Fruit fly (Drosophila melanogaster) whole organism, embryonic: ENCODE data around the gene Tig.

Experiments used
- Abd-B ChIP-seq: fragments of 200-800 bp; sonication (Bioruptor generic); optimal IDR thresholded peaks from 2 replicates; lab custom pipeline; 2018; ENCODE audit warnings: missing biosample characterization, mild to moderate bottlenecking, missing genetic modification characterization, moderate library complexity
- CG15514 ChIP-seq: fragments of 200-800 bp; sonication (Bioruptor generic); optimal IDR thresholded peaks from 3 replicates; lab custom pipeline; 2017; ENCODE audit warnings: missing biosample characterization, missing genetic modification characterization, mild to moderate bottlenecking, moderate library complexity, missing genetic modification reagents
- CG17359 ChIP-seq: fragments of 200-800 bp; sonication (Bioruptor generic); optimal IDR thresholded peaks from 3 replicates; lab custom pipeline; 2018; ENCODE audit warnings: missing biosample characterization, mild to moderate bottlenecking, missing genetic modification characterization, moderate library complexity
- CG33213 ChIP-seq: fragments of 200-800 bp; sonication (Bioruptor generic); optimal IDR thresholded peaks from 3 replicates; lab custom pipeline; 2016; ENCODE audit warnings: missing biosample characterization, missing genetic modification characterization
- CG34422 ChIP-seq: fragments of 200-800 bp; sonication (Bioruptor generic); IDR thresholded peaks from 3 replicates; pipeline ENCODE4 v1.3.6; 2022; ENCODE audit warnings: missing biosample characterization, missing genetic modification characterization
- CG7372 ChIP-seq: fragments of 200-800 bp; sonication (Bioruptor generic); IDR thresholded peaks from 2 replicates; pipeline ENCODE4 v1.3.6; 2022; ENCODE audit warnings: missing biosample characterization, missing genetic modification characterization
- NC2β ChIP-seq: fragments of 200-800 bp; sonication (Bioruptor generic); optimal IDR thresholded peaks from 2 replicates; lab custom pipeline; 2016; ENCODE audit warnings: missing biosample characterization, missing genetic modification characterization
- corto ChIP-seq: fragments of 200-800 bp; sonication (Bioruptor generic); optimal IDR thresholded peaks from 2 replicates; lab custom pipeline; 2016; ENCODE audit warnings: missing biosample characterization, mild to moderate bottlenecking, missing genetic modification characterization, moderate library complexity
- cwo ChIP-seq: fragments of 200-800 bp; sonication (Bioruptor generic); optimal IDR thresholded peaks from 3 replicates; lab custom pipeline; 2017; ENCODE audit warnings: missing biosample characterization, missing genetic modification characterization, mild to moderate bottlenecking, moderate library complexity, missing genetic modification reagents
- disco-r ChIP-seq: fragments of 200-800 bp; sonication (Bioruptor generic); optimal IDR thresholded peaks from 2 replicates; lab custom pipeline; 2016; ENCODE audit warnings: missing biosample characterization, missing genetic modification characterization
- scrt ChIP-seq: fragments of 200-800 bp; sonication (Bioruptor generic); optimal IDR thresholded peaks from 2 replicates; lab custom pipeline; 2018; ENCODE audit warnings: missing biosample characterization, mild to moderate bottlenecking, missing genetic modification characterization, moderate library complexity
- seq ChIP-seq: fragments of 200-800 bp; sonication (Bioruptor generic); IDR thresholded peaks from 2 replicates; pipeline ENCODE4 v1.3.6; 2022; ENCODE audit warnings: missing biosample characterization, missing genetic modification characterization
- so ChIP-seq: fragments of 200-800 bp; sonication (Bioruptor generic); IDR thresholded peaks from 3 replicates; pipeline ENCODE4 v1.3.6; 2022; ENCODE audit warnings: missing biosample characterization, missing genetic modification characterization
- stwl ChIP-seq: fragments of 200-800 bp; sonication (Bioruptor generic); optimal IDR thresholded peaks from 3 replicates; lab custom pipeline; 2018; ENCODE audit warnings: missing biosample characterization, mild to moderate bottlenecking, missing genetic modification characterization, moderate library complexity
- sug ChIP-seq: fragments of 200-800 bp; optimal IDR thresholded peaks from 2 replicates; lab custom pipeline; 2019; ENCODE audit warnings: missing biosample characterization, mild to moderate bottlenecking, missing genetic modification characterization, moderate library complexity
- unpg ChIP-seq: fragments of 200-800 bp; sonication (Bioruptor generic); optimal IDR thresholded peaks from 3 replicates; lab custom pipeline; 2018; ENCODE audit warnings: missing biosample characterization, mild to moderate bottlenecking, missing genetic modification characterization, moderate library complexity

Gene Tig

DNA sequence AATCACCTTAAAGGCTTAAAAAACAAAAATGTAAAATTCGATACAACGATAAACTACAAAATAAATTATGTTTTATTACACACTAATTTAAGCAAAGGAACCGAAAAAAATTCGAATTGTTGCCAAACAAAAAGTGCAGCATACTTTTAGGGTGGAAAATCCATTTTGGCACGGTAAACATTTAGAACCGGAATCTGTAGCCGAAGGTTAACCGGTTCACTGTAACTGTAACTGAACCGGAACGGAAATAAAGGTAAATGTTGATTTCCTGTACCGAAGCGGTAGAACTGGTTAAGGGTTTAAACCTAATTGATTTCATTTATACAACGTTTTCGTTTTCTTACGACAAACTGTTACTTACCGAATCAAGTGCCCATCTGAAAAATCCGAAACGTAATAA, 56.2 kb downstream of the Tig start (continued):
- TF ChIP-seq scrt (GFP tag; lab: Kevin White, UChicago) (no peak), disco-r (no peak), CG17359 (tag; lab: Kevin White, UChicago) (no peak), CG15514 (GFP tag; lab: Kevin White, UChicago) (peak; percentile 68), seq (GFP tag; lab: Robert Waterston, UW) (no peak), CG34422 (GFP tag; lab: Robert Waterston, UW) (no peak), corto (GFP tag; lab: Kevin White, UChicago) (no peak), cwo (GFP tag; lab: Kevin White, UChicago) (no peak), so (no peak), sug (tag; lab: Kevin White, UChicago) (no peak), CG7372 (GFP tag; lab: Robert Waterston, UW) (no peak), NC2β (GFP tag; lab: Kevin White, UChicago) (no peak), stwl (tag; lab: Kevin White, UChicago) (peak; percentile 20), Abd-B (no peak), unpg (GFP tag; lab: Kevin White, UChicago) (no peak), CG33213 (GFP tag; lab: Kevin White, UChicago) (no peak)
